Worm (Caenorhabditis elegans): ENCODE data around the gene nlp-51.

ce11 chrII:11345570-11346029 is 26.1 kb upstream of the nlp-51 start, which contains the start of gene nduf-11:
- peak; percentile 82 for TF ChIP-seq R02D3.7 (tag; optimal IDR thresholded peaks at IDR 0.05)
- TF ChIP-seq ZK546.5 (tag; optimal IDR thresholded peaks at IDR 0.05) = no peak
- peak; percentile 17 for TF ChIP-seq zag-1 (tag; optimal IDR thresholded peaks at IDR 0.05)
- TF ChIP-seq hmg-11 (tag; optimal IDR thresholded peaks at IDR 0.05) = peak; percentile 70
- TF ChIP-seq unc-62 (GFP tag; optimal IDR thresholded peaks at IDR 0.05) = peak; percentile 32

Data from whole organism, L3 larva.